Fruit fly (Drosophila melanogaster): ENCODE data around the gene CG7772.

Gene CG7772

dm6 chrX:17910941-17911703 is 4.1 kb upstream of the CG7772 start, which contains the start of gene CG6847 (continued):
- peak; percentile 26; the same call in 1 of the 2 replicates for TF ChIP-seq amos (GFP tag; IDR thresholded peaks at IDR 0.05; ENCODE audit: partially characterized antibody)
- TF ChIP-seq Atf3 (GFP tag; optimal IDR thresholded peaks at IDR 0.05), result no peak
- TF ChIP-seq CG15514 (GFP tag; optimal IDR thresholded peaks at IDR 0.05), result no peak
- TF ChIP-seq ftz-f1 (GFP tag; optimal IDR thresholded peaks at IDR 0.05), result no peak
- peak; percentile 76 for TF ChIP-seq CG2712 (tag; optimal IDR thresholded peaks at IDR 0.05)
- no peak for TF ChIP-seq CG31365 (tag; optimal IDR thresholded peaks at IDR 0.05)
- no peak for TF ChIP-seq fd64A (GFP tag; optimal IDR thresholded peaks at IDR 0.05)
- no peak for TF ChIP-seq Scr (GFP tag; IDR thresholded peaks at IDR 0.05; ENCODE audit: partially characterized antibody)
- TF ChIP-seq CG4404 (GFP tag; IDR thresholded peaks at IDR 0.05), result peak; percentile 46; the same call in 1 of the 2 replicates
- no peak for TF ChIP-seq dm (GFP tag; optimal IDR thresholded peaks at IDR 0.05)
- peak; percentile 38 for TF ChIP-seq ind (GFP tag; optimal IDR thresholded peaks at IDR 0.05)
- TF ChIP-seq Sry-β (GFP tag; optimal IDR thresholded peaks at IDR 0.05), result no peak
- TF ChIP-seq sisA (GFP tag; IDR thresholded peaks at IDR 0.05), result peak; percentile 8; the same call in 1 of the 2 replicates
- TF ChIP-seq CG2199 (GFP tag; IDR thresholded peaks at IDR 0.05), result no peak
- no peak for TF ChIP-seq zfh2 (GFP tag; optimal IDR thresholded peaks at IDR 0.05)
- TF ChIP-seq CG10654 (GFP tag; optimal IDR thresholded peaks at IDR 0.05), result peak; percentile 16
- TF ChIP-seq HHEX (GFP tag; optimal IDR thresholded peaks at IDR 0.05), result peak; percentile 40
- TF ChIP-seq org-1 (GFP tag; optimal IDR thresholded peaks at IDR 0.05), result peak; percentile 52
- TF ChIP-seq CG4854 (GFP tag; optimal IDR thresholded peaks at IDR 0.05), result no peak
- TF ChIP-seq sc (optimal IDR thresholded peaks at IDR 0.05), result no peak
- TF ChIP-seq sc (GFP tag; optimal IDR thresholded peaks at IDR 0.05), result peak; percentile 64
- TF ChIP-seq Mad (GFP tag; optimal IDR thresholded peaks at IDR 0.05), result peak; percentile 52
- TF ChIP-seq CG4707 (GFP tag; optimal IDR thresholded peaks at IDR 0.05), result peak; percentile 40
- TF ChIP-seq CG4617 (GFP tag; optimal IDR thresholded peaks at IDR 0.05; ENCODE audit: borderline replicate concordance), result peak; percentile 8
- peak; percentile 94 for TF ChIP-seq CG17361 (GFP tag; IDR thresholded peaks at IDR 0.05)
- TF ChIP-seq CG9437 (GFP tag; optimal IDR thresholded peaks at IDR 0.05), result peak; percentile 79
- TF ChIP-seq CG13624 (GFP tag; optimal IDR thresholded peaks at IDR 0.05), result no peak
- peak; percentile 10 for TF ChIP-seq CG18011 (GFP tag; optimal IDR thresholded peaks at IDR 0.05)
- TF ChIP-seq Kr (GFP tag; optimal IDR thresholded peaks at IDR 0.05), result no peak
- TF ChIP-seq CG1832 (GFP tag; optimal IDR thresholded peaks at IDR 0.05), result no peak
- no peak for TF ChIP-seq pita (GFP tag; optimal IDR thresholded peaks at IDR 0.05)
- TF ChIP-seq eve (GFP tag; optimal IDR thresholded peaks at IDR 0.05), result no peak
- peak; percentile 78; the same call in 2 of the 4 replicates for TF ChIP-seq chinmo (GFP tag; IDR thresholded peaks at IDR 0.05; ENCODE audit: partially characterized antibody)
- no peak for TF ChIP-seq CG10147 (GFP tag; optimal IDR thresholded peaks at IDR 0.05)
- TF ChIP-seq CG8765 (GFP tag; IDR thresholded peaks at IDR 0.05), result no peak
- TF ChIP-seq CG12236 (GFP tag; optimal IDR thresholded peaks at IDR 0.05), result no peak
- TF ChIP-seq Doc2 (GFP tag; IDR thresholded peaks at IDR 0.05), result no peak
- peak; percentile 59 for TF ChIP-seq NfI (GFP tag; optimal IDR thresholded peaks at IDR 0.05)
- TF ChIP-seq gcm2 (GFP tag; optimal IDR thresholded peaks at IDR 0.05), result no peak
- no peak for TF ChIP-seq Opbp (GFP tag; IDR thresholded peaks at IDR 0.05; ENCODE audit: partially characterized antibody)
- no peak for TF ChIP-seq Max (GFP tag; optimal IDR thresholded peaks at IDR 0.05)
- peak; percentile 41 for TF ChIP-seq Xrp1 (GFP tag; IDR thresholded peaks at IDR 0.05)
- peak; percentile 52 for TF ChIP-seq trh (GFP tag; optimal IDR thresholded peaks at IDR 0.05)
- no peak for TF ChIP-seq Neu2 (GFP tag; optimal IDR thresholded peaks at IDR 0.05; ENCODE audit: borderline replicate concordance)
- TF ChIP-seq tap (tag; optimal IDR thresholded peaks at IDR 0.05), result no peak
- TF ChIP-seq dan (GFP tag; IDR thresholded peaks at IDR 0.05), result no peak
- peak; percentile 77 for TF ChIP-seq CG10543 (GFP tag; optimal IDR thresholded peaks at IDR 0.05)
- TF ChIP-seq B-H1 (GFP tag; IDR thresholded peaks at IDR 0.05), result no peak; the same call in 2 of the 3 replicates
- TF ChIP-seq cad (GFP tag; optimal IDR thresholded peaks at IDR 0.05), result no peak

Measured in whole organism, embryonic.